Worm (Caenorhabditis elegans) whole organism, L4 larva: Measurements from ENCODE around the gene str-85.

Experiments
- ama-1 ChIP-seq: fragments of 150-350 bp; optimal IDR thresholded peaks from 2 replicates; lab custom pipeline; 2014; ENCODE audit warnings: inconsistent platforms, mixed read lengths
- attf-4 ChIP-seq: sonication (generic microtip); optimal IDR thresholded peaks from 3 replicates; lab custom pipeline; 2017; ENCODE audit warnings: missing biosample characterization, missing genetic modification characterization
- cey-2 ChIP-seq: sonication (generic microtip); optimal IDR thresholded peaks from 3 replicates; lab custom pipeline; 2017; ENCODE audit warnings: missing genetic modification characterization, mild to moderate bottlenecking, missing compliant biosample characterization, antibody characterized with exemption, borderline replicate concordance; ENCODE audit not compliant: insufficient read depth
- duxl-1 ChIP-seq: sonication (generic microtip); optimal IDR thresholded peaks from 2 replicates; lab custom pipeline; 2016; ENCODE audit warnings: mild to moderate bottlenecking, missing genetic modification characterization, moderate library complexity, missing compliant biosample characterization; ENCODE audit not compliant: poor library complexity
- fkh-10 ChIP-seq: fragments of 150-350 bp; optimal IDR thresholded peaks from 2 replicates; lab custom pipeline; 2014; ENCODE audit warnings: missing biosample characterization, missing genetic modification reagents, missing genetic modification characterization
- hlh-11 ChIP-seq: fragments of 200-800 bp; sonication (Bioruptor generic); optimal IDR thresholded peaks from 2 replicates; lab custom pipeline; 2018; ENCODE audit warnings: mild to moderate bottlenecking, missing genetic modification characterization, missing compliant biosample characterization
- mxl-2 ChIP-seq: fragments of 200-800 bp; sonication (Bioruptor generic); conservative IDR thresholded peaks from 2 replicates; pipeline ENCODE4 v1.3.6; 2022; ENCODE audit warnings: missing genetic modification reagents, missing genetic modification characterization, missing compliant biosample characterization
- nhr-11 ChIP-seq: fragments of 150-350 bp; optimal IDR thresholded peaks from 2 replicates; lab custom pipeline; 2014; ENCODE audit warnings: missing biosample characterization, missing genetic modification characterization
- nhr-25 ChIP-seq: sonication (generic microtip); optimal IDR thresholded peaks from 2 replicates; lab custom pipeline; 2017; ENCODE audit warnings: missing genetic modification characterization, mild to moderate bottlenecking, missing compliant biosample characterization, antibody characterized with exemption, moderate library complexity, borderline replicate concordance; ENCODE audit not compliant: insufficient read depth
- nhr-28 ChIP-seq: fragments of 150-350 bp; optimal IDR thresholded peaks from 2 replicates; lab custom pipeline; 2014; ENCODE audit warnings: missing biosample characterization, missing genetic modification characterization
- zip-2 ChIP-seq: fragments of 150-350 bp; optimal IDR thresholded peaks from 2 replicates; lab custom pipeline; 2014; ENCODE audit warnings: missing biosample characterization, missing genetic modification characterization

ce11 chrV:8990194-8990649 lies 4.6 kb upstream of the str-85 start, which contains the start of gene F59E11.7:
- TF ChIP-seq mxl-2, result no peak
- TF ChIP-seq attf-4, result no peak
- TF ChIP-seq nhr-25, result no peak
- TF ChIP-seq fkh-10 (GFP tag; lab: Kevin White, UChicago), result no peak
- no peak for TF ChIP-seq ama-1 (lab: Kevin White, UChicago)
- TF ChIP-seq hlh-11, result no peak
- no peak for TF ChIP-seq nhr-28 (tag; lab: Kevin White, UChicago)
- TF ChIP-seq zip-2 (tag; lab: Kevin White, UChicago), result no peak
- no peak for TF ChIP-seq nhr-11 (tag; lab: Kevin White, UChicago)
- TF ChIP-seq duxl-1 (tag; lab: Kevin White, UChicago), result no peak
- no peak for TF ChIP-seq cey-2 (tag; lab: Kevin White, UChicago)
